Fruit fly (Drosophila melanogaster): Measurements from ENCODE around the gene Sec22.

The Sec22 gene

DNA sequence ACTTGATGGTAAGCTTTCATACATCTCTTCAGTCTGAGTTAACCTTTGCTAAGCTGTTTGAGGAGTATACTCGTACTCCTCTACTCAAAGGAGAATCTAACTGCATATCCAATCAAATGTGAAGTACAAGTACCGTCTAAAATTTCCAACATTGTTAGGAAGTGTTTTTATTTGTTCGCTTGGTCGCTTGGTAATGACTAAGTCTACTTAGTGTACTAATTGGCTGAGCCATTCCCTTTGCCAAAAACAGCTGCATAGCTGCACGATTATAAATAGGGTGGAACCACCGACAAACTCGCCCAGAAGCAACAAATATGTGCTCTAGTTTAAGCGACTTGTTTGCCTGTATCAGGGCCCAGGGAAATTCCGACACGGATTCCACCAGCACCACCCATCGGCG is 38.6 kb downstream of the Sec22 start, which contains the start of gene CG14635:
Gene CG14635, plus strand, starts transcription at position 301 of the 400 bp plus-strand sequence.
- TF ChIP-seq CG15710 (tag; optimal IDR thresholded peaks at IDR 0.05) (no peak), CG34367 (tag; optimal IDR thresholded peaks at IDR 0.05) (no peak), gl (tag; optimal IDR thresholded peaks at IDR 0.05) (no peak)

DNA sequence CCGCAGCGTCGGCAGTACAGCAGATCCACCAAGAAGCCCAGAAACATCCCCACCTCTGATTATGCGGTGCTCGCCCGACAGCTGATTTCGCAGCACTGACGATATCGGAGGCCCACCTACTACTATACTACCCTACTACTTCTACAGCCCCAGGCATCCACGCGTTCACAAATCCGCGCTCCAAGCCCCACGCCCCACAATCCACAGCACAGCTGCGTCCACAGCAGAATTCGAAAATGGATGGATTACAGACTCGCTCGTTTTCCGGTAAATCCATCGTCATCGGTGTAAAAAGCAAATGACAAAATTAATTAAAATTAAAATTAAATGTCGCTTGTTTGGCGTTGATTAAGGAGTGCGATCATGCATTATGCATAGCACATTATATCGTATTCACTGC is 41.2 kb downstream of the Sec22 start, which contains the start of gene CG3713:
Gene CG3713, minus strand, starts transcription at position 101 of the 400 bp plus-strand sequence.
- TF ChIP-seq Snoo (tag; optimal IDR thresholded peaks at IDR 0.05) (no peak), CG10348 (GFP tag; IDR thresholded peaks at IDR 0.05) (no peak)
